Fruit fly (Drosophila melanogaster) whole organism, adult: Measurements from ENCODE around the gene ppl.
A peak's percentile ranks its signal among the peaks of the same experiment; 100 is the strongest.

Experiments
- CG11617 ChIP-seq: fragments of 200-800 bp; sonication (Bioruptor generic); optimal IDR thresholded peaks from 2 replicates; lab custom pipeline; 2017; ENCODE audit warnings: mild to moderate bottlenecking, missing biosample characterization, missing genetic modification reagents, missing genetic modification characterization
- CG12768 ChIP-seq: fragments of 200-800 bp; sonication (Bioruptor generic); optimal IDR thresholded peaks from 2 replicates; lab custom pipeline; 2017; ENCODE audit warnings: missing biosample characterization, missing genetic modification characterization, mild to moderate bottlenecking, moderate library complexity, missing genetic modification reagents
- CG14711 ChIP-seq: fragments of 200-800 bp; sonication (Bioruptor generic); optimal IDR thresholded peaks from 2 replicates; lab custom pipeline; 2018; ENCODE audit warnings: missing biosample characterization, mild to moderate bottlenecking, missing genetic modification characterization, moderate library complexity
- CG1620 ChIP-seq: fragments of 200-800 bp; sonication (Bioruptor generic); optimal IDR thresholded peaks from 2 replicates; lab custom pipeline; 2016; ENCODE audit warnings: missing biosample characterization, missing genetic modification characterization
- CG33017 ChIP-seq: fragments of 200-800 bp; sonication (Bioruptor generic); optimal IDR thresholded peaks from 2 replicates; lab custom pipeline; 2018; ENCODE audit warnings: missing biosample characterization, mild to moderate bottlenecking, missing genetic modification characterization, moderate library complexity
- CG5204 ChIP-seq: fragments of 200-800 bp; sonication (Bioruptor generic); optimal IDR thresholded peaks from 2 replicates; lab custom pipeline; 2016; ENCODE audit warnings: missing biosample characterization, missing genetic modification characterization
- CG7045 ChIP-seq: fragments of 200-800 bp; sonication (Bioruptor generic); optimal IDR thresholded peaks from 2 replicates; lab custom pipeline; 2017; ENCODE audit warnings: missing biosample characterization, mild to moderate bottlenecking, missing genetic modification characterization
- CG7101 ChIP-seq: fragments of 200-800 bp; sonication (Bioruptor generic); optimal IDR thresholded peaks from 2 replicates; lab custom pipeline; 2018; ENCODE audit warnings: missing biosample characterization, mild to moderate bottlenecking, missing genetic modification characterization, moderate library complexity
- Clk ChIP-seq: fragments of 200-800 bp; sonication (Bioruptor generic); optimal IDR thresholded peaks from 2 replicates; lab custom pipeline; 2017; ENCODE audit warnings: missing biosample characterization, missing genetic modification characterization
- Crg-1 ChIP-seq: fragments of 200-800 bp; sonication (Bioruptor generic); optimal IDR thresholded peaks from 2 replicates; lab custom pipeline; 2016; ENCODE audit warnings: missing biosample characterization, missing genetic modification characterization
- Hr96 ChIP-seq: fragments of 200-800 bp; sonication (Bioruptor generic); optimal IDR thresholded peaks from 2 replicates; lab custom pipeline; 2016; ENCODE audit warnings: missing biosample characterization, missing genetic modification characterization
- Mnt ChIP-seq: fragments of 200-800 bp; sonication (Bioruptor generic); optimal IDR thresholded peaks from 2 replicates; lab custom pipeline; 2016; ENCODE audit warnings: missing biosample characterization, mild to moderate bottlenecking, missing genetic modification characterization
- bab1 ChIP-seq: fragments of 200-800 bp; sonication (Bioruptor generic); optimal IDR thresholded peaks from 3 replicates; lab custom pipeline; 2019; ENCODE audit warnings: missing biosample characterization, mild to moderate bottlenecking, missing genetic modification characterization, moderate library complexity
- cic ChIP-seq: fragments of 200-800 bp; sonication (Bioruptor generic); optimal IDR thresholded peaks from 2 replicates; lab custom pipeline; 2017; ENCODE audit warnings: missing biosample characterization, mild to moderate bottlenecking, missing genetic modification characterization, moderate library complexity
- cnc ChIP-seq, 2 experiments: fragments of >200 bp; optimal IDR thresholded peaks; 2 replicates each; lab custom pipeline; 2017
- kay ChIP-seq: fragments of 200-800 bp; sonication (Bioruptor generic); peaks from one replicate; lab custom pipeline; 2016; ENCODE audit warnings: missing biosample characterization, missing genetic modification characterization, borderline replicate concordance
- ovo ChIP-seq: fragments of 200-800 bp; sonication (Bioruptor generic); optimal IDR thresholded peaks from 2 replicates; lab custom pipeline; 2016; ENCODE audit warnings: missing biosample characterization, missing genetic modification characterization
- pad ChIP-seq: fragments of 200-800 bp; sonication (Bioruptor generic); optimal IDR thresholded peaks from 3 replicates; lab custom pipeline; 2017; ENCODE audit warnings: missing biosample characterization, missing genetic modification characterization, mild to moderate bottlenecking, moderate library complexity, missing genetic modification reagents
- tj ChIP-seq: fragments of 200-800 bp; sonication (Bioruptor generic); optimal IDR thresholded peaks from 3 replicates; lab custom pipeline; 2017; ENCODE audit warnings: missing biosample characterization, mild to moderate bottlenecking, missing genetic modification characterization, moderate library complexity
- toe ChIP-seq: fragments of 200-800 bp; sonication (Bioruptor generic); optimal IDR thresholded peaks from 2 replicates; lab custom pipeline; 2016; ENCODE audit warnings: missing biosample characterization, missing genetic modification characterization

ppl gene

dm6 chr3L:21273504-21273903 lies 7.8 kb downstream of the ppl start:
- TF ChIP-seq CG7101 (tag; lab: Kevin White, UChicago) = peak; percentile 5
- no peak for TF ChIP-seq cnc (optimal IDR thresholded peaks at IDR 0.05; lab: Kevin White, UChicago)

DNA sequence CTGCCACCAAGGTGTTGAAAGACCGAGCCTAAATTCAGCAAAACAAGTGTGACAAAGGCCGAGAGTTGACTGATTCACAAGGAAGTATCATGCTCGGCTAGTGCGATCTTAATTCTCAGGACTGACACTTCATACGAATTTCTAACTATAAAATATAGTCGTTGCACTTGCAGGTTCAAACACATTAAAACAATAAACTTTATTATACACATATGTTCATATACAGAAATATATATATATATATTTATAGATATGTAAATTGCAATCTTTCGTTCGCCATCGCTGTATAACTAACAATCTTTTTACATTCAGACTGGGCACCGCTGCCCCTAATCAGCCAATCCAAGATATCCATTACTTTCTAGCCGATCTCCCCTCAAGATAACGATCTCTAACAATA lies 10.8 kb downstream of the ppl start, which contains the start of gene CG9389:
Gene CG9389, minus strand, starts transcription at position 101 of the 400 bp plus-strand sequence.
- TF ChIP-seq CG12768 (GFP tag; lab: Kevin White, UChicago) = no peak
- TF ChIP-seq CG11617 (GFP tag; lab: Kevin White, UChicago) = no peak
- no peak for TF ChIP-seq bab1 (GFP tag; lab: Kevin White, UChicago)
- TF ChIP-seq Hr96 (GFP tag; lab: Kevin White, UChicago) = no peak
- no peak for TF ChIP-seq CG7101 (tag; lab: Kevin White, UChicago)
- no peak for TF ChIP-seq pad (GFP tag; lab: Kevin White, UChicago)
- no peak for TF ChIP-seq CG1620 (GFP tag; lab: Kevin White, UChicago)
- no peak for TF ChIP-seq toe (GFP tag; lab: Kevin White, UChicago)

- TF ChIP-seq Mnt = no peak
- peak; percentile 5 for TF ChIP-seq CG14711 (tag; lab: Kevin White, UChicago)
- TF ChIP-seq pad (GFP tag; lab: Kevin White, UChicago) = no peak
- no peak for TF ChIP-seq tj
- TF ChIP-seq CG5204 = no peak
Observed at dm6 chr3L:21267862-21268385, 13.4 kb downstream of the ppl start, which contains the start of gene CG9391. Gene CG9391 (minus strand): TSS chr3L:21268335.

DNA sequence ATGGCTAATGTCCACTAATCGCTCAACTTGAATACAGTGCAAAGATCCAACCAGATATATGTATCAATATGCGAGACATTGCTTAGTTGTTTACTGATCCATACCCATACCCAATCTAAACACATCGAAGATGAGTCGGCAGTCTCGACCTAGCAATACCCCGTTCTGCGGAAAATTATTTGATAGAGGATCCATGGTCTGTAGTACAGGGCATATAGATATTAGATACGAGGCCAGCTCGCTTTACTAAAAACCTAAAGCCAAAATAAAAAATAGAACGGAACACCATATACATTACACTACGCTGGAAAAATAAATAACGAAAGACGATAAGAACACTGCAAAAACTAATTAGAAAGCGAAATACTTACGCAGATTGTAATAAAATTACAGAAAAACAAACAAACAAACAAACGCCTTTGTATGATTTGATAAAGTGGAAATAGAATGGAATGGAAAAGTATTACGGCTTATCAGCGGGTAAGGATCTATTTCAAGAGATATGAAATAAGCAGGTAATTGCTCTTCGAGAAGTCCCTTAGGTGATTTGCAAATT lies 15.1 kb downstream of the ppl start:
- TF ChIP-seq bab1 (GFP tag; lab: Kevin White, UChicago) = no peak
- TF ChIP-seq CG11617 (GFP tag; lab: Kevin White, UChicago) = peak; percentile 17
- TF ChIP-seq CG12768 (GFP tag; lab: Kevin White, UChicago) = peak; percentile 41
- peak; percentile 32 for TF ChIP-seq CG33017 (tag; lab: Kevin White, UChicago)
- TF ChIP-seq CG14711 (tag; lab: Kevin White, UChicago) = peak; percentile 8
- TF ChIP-seq pad (GFP tag; lab: Kevin White, UChicago) = peak; percentile 9
- peak; percentile 58 for TF ChIP-seq cic (GFP tag; lab: Kevin White, UChicago)
- TF ChIP-seq CG7101 (tag; lab: Kevin White, UChicago) = peak; percentile 2
- TF ChIP-seq ovo (GFP tag; lab: Kevin White, UChicago) = no peak
- TF ChIP-seq Crg-1 (GFP tag; lab: Kevin White, UChicago) = no peak
- no peak for TF ChIP-seq Mnt
- TF ChIP-seq toe (GFP tag; lab: Kevin White, UChicago) = no peak
- no peak for TF ChIP-seq kay
- no peak for TF ChIP-seq CG5204

dm6 chr3L:21262426-21262825 lies 18.9 kb downstream of the ppl start:
- TF ChIP-seq CG11617 (GFP tag; lab: Kevin White, UChicago) (no peak), ovo (GFP tag; lab: Kevin White, UChicago) (no peak), CG7101 (tag; lab: Kevin White, UChicago) (no peak), CG1620 (GFP tag; lab: Kevin White, UChicago) (no peak), pad (GFP tag; lab: Kevin White, UChicago) (no peak), CG14711 (tag; lab: Kevin White, UChicago) (no peak), Hr96 (GFP tag; lab: Kevin White, UChicago) (no peak), CG7045 (no peak), CG12768 (GFP tag; lab: Kevin White, UChicago) (no peak), Clk (GFP tag; lab: Kevin White, UChicago) (no peak), kay (no peak), CG33017 (tag; lab: Kevin White, UChicago) (no peak), CG5204 (no peak)

- TF ChIP-seq CG5204 = no peak
- TF ChIP-seq Mnt = no peak
- no peak for TF ChIP-seq CG1620 (GFP tag; lab: Kevin White, UChicago)
- no peak for TF ChIP-seq CG7045
- no peak for TF ChIP-seq CG14711 (tag; lab: Kevin White, UChicago)
- peak; percentile 17 for TF ChIP-seq tj
- no peak for TF ChIP-seq Hr96 (GFP tag; lab: Kevin White, UChicago)
- no peak for TF ChIP-seq ovo (GFP tag; lab: Kevin White, UChicago)
- TF ChIP-seq cnc (optimal IDR thresholded peaks at IDR 0.05; lab: Kevin White, UChicago) = no peak
Observed at dm6 chr3L:21261403-21262164, 19.7 kb downstream of the ppl start.

- TF ChIP-seq CG7045 (no peak), tj (no peak), Mnt (no peak), cnc (optimal IDR thresholded peaks at IDR 0.05; lab: Kevin White, UChicago) (no peak)
Observed at dm6 chr3L:21259257-21259656, 22.0 kb downstream of the ppl start.
